Worm (Caenorhabditis elegans) whole organism, early embryonic: ENCODE data around the gene K12H6.8.

Experiments used
- B0310.2 ChIP-seq: sonication (generic microtip); optimal IDR thresholded peaks from 2 replicates; lab custom pipeline; 2016; ENCODE audit warnings: mild to moderate bottlenecking, missing genetic modification characterization, missing compliant biosample characterization
- F13C5.2 ChIP-seq: sonication (generic microtip); optimal IDR thresholded peaks from 2 replicates; lab custom pipeline; 2017; ENCODE audit warnings: mild to moderate bottlenecking, missing genetic modification characterization, inconsistent platforms, missing compliant biosample characterization
- aly-1 ChIP-seq: sonication (generic microtip); optimal IDR thresholded peaks from 2 replicates; lab custom pipeline; 2016; ENCODE audit warnings: missing genetic modification characterization, missing compliant biosample characterization
- ama-1 ChIP-seq: fragments of 150-350 bp; optimal IDR thresholded peaks from 2 replicates; lab custom pipeline; 2014
- ceh-13 ChIP-seq: fragments of 200-800 bp; sonication (Bioruptor generic); optimal IDR thresholded peaks from 2 replicates; lab custom pipeline; 2018; ENCODE audit warnings: mild to moderate bottlenecking, missing genetic modification characterization, missing compliant biosample characterization
- flt-1 ChIP-seq: fragments of 200-800 bp; sonication (Bioruptor generic); IDR thresholded peaks from 2 replicates; pipeline ENCODE4 v1.3.6; 2022; ENCODE audit warnings: missing genetic modification characterization, missing compliant biosample characterization
- hmbx-1 ChIP-seq: sonication (generic microtip); optimal IDR thresholded peaks from 2 replicates; lab custom pipeline; 2016; ENCODE audit warnings: mild to moderate bottlenecking, missing genetic modification characterization, missing compliant biosample characterization
- hnd-1 ChIP-seq: sonication (generic microtip); optimal IDR thresholded peaks from 2 replicates; lab custom pipeline; 2016; ENCODE audit warnings: missing genetic modification characterization, missing compliant biosample characterization
- scrt-1 ChIP-seq: fragments of 200-800 bp; sonication (Bioruptor generic); IDR thresholded peaks from 2 replicates; pipeline ENCODE4 v1.3.6; 2022; ENCODE audit warnings: missing genetic modification characterization, missing compliant biosample characterization
- sea-1 ChIP-seq: fragments of 200-800 bp; sonication (Bioruptor generic); conservative IDR thresholded peaks from 2 replicates; pipeline ENCODE4 v1.3.6; 2022; ENCODE audit warnings: missing genetic modification characterization, missing compliant biosample characterization
- tbx-11 ChIP-seq: fragments of 200-800 bp; sonication (Bioruptor generic); IDR thresholded peaks from 2 replicates; pipeline ENCODE4 v1.3.6; 2022; ENCODE audit warnings: missing genetic modification characterization, missing compliant biosample characterization

DNA sequence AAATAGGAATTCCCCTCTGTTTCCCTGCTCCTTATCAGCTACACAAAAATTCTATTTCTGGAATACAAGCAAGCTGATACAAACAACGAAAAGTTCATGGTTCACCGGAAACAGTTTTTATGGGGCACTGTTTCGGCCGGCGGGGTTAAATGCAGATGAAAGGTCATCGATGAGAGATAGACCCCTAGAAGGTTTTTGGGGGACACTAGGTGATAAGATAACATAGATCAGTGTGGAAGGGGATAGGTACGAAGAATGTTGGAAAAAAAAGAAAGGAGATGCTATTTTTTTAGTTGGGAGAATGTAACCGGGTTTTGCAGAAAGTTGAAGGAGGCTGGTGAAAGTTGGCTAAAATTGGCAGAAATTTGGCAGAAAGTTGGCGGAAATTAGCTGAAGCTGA is 22.1 kb upstream of the K12H6.8 start:
- TF ChIP-seq ama-1 (lab: Kevin White, UChicago) (no peak), flt-1 (GFP tag; lab: Robert Waterston, UW) (no peak), tbx-11 (GFP tag; lab: Robert Waterston, UW) (no peak), sea-1 (no peak), hnd-1 (tag; lab: Kevin White, UChicago) (no peak), ceh-13 (GFP tag; lab: Kevin White, UChicago) (no peak), B0310.2 (tag; lab: Kevin White, UChicago) (no peak), scrt-1 (GFP tag; lab: Robert Waterston, UW) (no peak), F13C5.2 (tag; lab: Kevin White, UChicago) (no peak), aly-1 (tag; lab: Kevin White, UChicago) (no peak), hmbx-1 (tag; lab: Kevin White, UChicago) (no peak)
